Worm (Caenorhabditis elegans) whole organism, L1 larva: ENCODE data around the gene alh-4.

Experiments used
- aly-2 ChIP-seq: fragments of 150-350 bp; optimal IDR thresholded peaks from 2 replicates; lab custom pipeline; 2014; ENCODE audit warnings: missing biosample characterization, missing genetic modification characterization
- ama-1 ChIP-seq: fragments of 150-350 bp; optimal IDR thresholded peaks from 2 replicates; lab custom pipeline; 2014
- dpl-1 ChIP-seq, 3 experiments: fragments of 150-350 bp in 2 of 3; sonication (generic microtip) in 1 of 3; optimal IDR thresholded peaks; 2 replicates each; lab custom pipeline; 2014 to 2017; ENCODE audit warnings: missing biosample characterization in 3 of 3, missing genetic modification characterization in 3 of 3, missing genetic modification reagents in 3 of 3
- nhr-237 ChIP-seq: fragments of 150-350 bp; optimal IDR thresholded peaks from 2 replicates; lab custom pipeline; 2014; ENCODE audit warnings: missing biosample characterization, missing genetic modification characterization
- nhr-77 ChIP-seq: fragments of 150-350 bp; optimal IDR thresholded peaks from 2 replicates; lab custom pipeline; 2014; ENCODE audit warnings: missing biosample characterization, missing genetic modification characterization
- skn-1 ChIP-seq: fragments of 150-350 bp; optimal IDR thresholded peaks from 2 replicates; lab custom pipeline; 2014; ENCODE audit warnings: missing biosample characterization, missing genetic modification characterization
- tlp-1 ChIP-seq: fragments of 150-350 bp; optimal IDR thresholded peaks from 2 replicates; lab custom pipeline; 2014; ENCODE audit warnings: missing biosample characterization, missing genetic modification characterization
- unc-62 ChIP-seq: fragments of 150-350 bp; optimal IDR thresholded peaks from 2 replicates; lab custom pipeline; 2014; ENCODE audit warnings: missing biosample characterization, missing genetic modification reagents, missing genetic modification characterization
- ztf-11 ChIP-seq, 2 experiments: sonication (generic microtip); optimal IDR thresholded peaks; 2 replicates each; lab custom pipeline; 2016 to 2017; ENCODE audit warnings: missing genetic modification characterization in 2 of 2, missing biosample characterization in 1 of 2, missing compliant biosample characterization in 1 of 2

- TF ChIP-seq aly-2 (tag; lab: Kevin White, UChicago) (no peak), tlp-1 (tag; lab: Kevin White, UChicago) (no peak), unc-62 (GFP tag; lab: Kevin White, UChicago) (no peak), nhr-237 (no peak), ama-1 (lab: Kevin White, UChicago) (no peak), nhr-77 (tag; lab: Kevin White, UChicago) (no peak), dpl-1 (GFP tag; optimal IDR thresholded peaks at IDR 0.05; lab: Kevin White, UChicago) (no peak), skn-1 (tag; lab: Kevin White, UChicago) (no peak), ztf-11 (tag; optimal IDR thresholded peaks at IDR 0.05; lab: Kevin White, UChicago) (no peak)
Measured at ce11 chrV:6471208-6471607, 41.5 kb upstream of the alh-4 start.
